Fruit fly (Drosophila melanogaster) S2 (cell line): Measurements from ENCODE around the gene GATAd.

Experiments
- CG8478 ChIP-seq: fragments of >200 bp; optimal IDR thresholded peaks from 2 replicates; lab custom pipeline; 2018
- CTCF ChIP-seq, 2 experiments: fragments of >200 bp; optimal IDR thresholded peaks; 2 replicates each; lab custom pipeline; 2018

dm6 chr2L:10379865-10380264 is 46.3 kb downstream of the GATAd start, which contains the start of gene gny:
- TF ChIP-seq CG8478 (lab: Kevin White, UChicago) = no peak
- peak; percentile 12 to 32 for TF ChIP-seq CTCF (optimal IDR thresholded peaks at IDR 0.05; lab: Kevin White, UChicago)
